Worm (Caenorhabditis elegans) whole organism, L2 larva: ENCODE data around the gene uroc-1.

Experiments
- alr-1 ChIP-seq: fragments of 150-350 bp; optimal IDR thresholded peaks from 2 replicates; lab custom pipeline; 2014; ENCODE audit warnings: missing biosample characterization, missing genetic modification characterization
- aly-2 ChIP-seq: fragments of 150-350 bp; optimal IDR thresholded peaks from 2 replicates; lab custom pipeline; 2014; ENCODE audit warnings: missing biosample characterization, missing genetic modification characterization
- blmp-1 ChIP-seq: sonication (generic microtip); optimal IDR thresholded peaks from 2 replicates; lab custom pipeline; 2017; ENCODE audit warnings: missing genetic modification characterization, mild to moderate bottlenecking, missing compliant biosample characterization, antibody characterized with exemption, moderate library complexity; ENCODE audit not compliant: insufficient read depth
- elt-1 ChIP-seq: fragments of 150-350 bp; optimal IDR thresholded peaks from 2 replicates; lab custom pipeline; 2014; ENCODE audit warnings: missing biosample characterization, missing genetic modification characterization
- lin-39 ChIP-seq: fragments of 150-350 bp; optimal IDR thresholded peaks from 2 replicates; lab custom pipeline; 2014; ENCODE audit warnings: missing biosample characterization, missing genetic modification reagents, missing genetic modification characterization
- mdl-1 ChIP-seq, 2 experiments: fragments of 150-350 bp in 1 of 2; sonication (generic microtip) in 1 of 2; optimal IDR thresholded peaks; 2 replicates each; lab custom pipeline; 2017; ENCODE audit warnings: missing biosample characterization in 2 of 2, missing genetic modification characterization in 2 of 2
- nhr-237 ChIP-seq: fragments of 150-350 bp; optimal IDR thresholded peaks from 2 replicates; lab custom pipeline; 2014; ENCODE audit warnings: missing biosample characterization, missing genetic modification characterization
- unc-55 ChIP-seq: fragments of 150-350 bp; sonication (generic microtip); optimal IDR thresholded peaks from 3 replicates; lab custom pipeline; 2014; ENCODE audit warnings: missing biosample characterization, missing genetic modification reagents, missing genetic modification characterization
- unc-62 ChIP-seq: fragments of 150-350 bp; optimal IDR thresholded peaks from 2 replicates; lab custom pipeline; 2014; ENCODE audit warnings: missing biosample characterization, missing genetic modification reagents, missing genetic modification characterization

- TF ChIP-seq alr-1 (tag; lab: Kevin White, UChicago) (no peak), mdl-1 (tag; optimal IDR thresholded peaks at IDR 0.05; lab: Kevin White, UChicago) (no peak), elt-1 (no peak), nhr-237 (tag; lab: Kevin White, UChicago) (no peak), lin-39 (tag; lab: Kevin White, UChicago) (no peak), unc-55 (GFP tag; lab: Kevin White, UChicago) (no peak), blmp-1 (tag; lab: Kevin White, UChicago) (no peak), unc-62 (GFP tag; lab: Kevin White, UChicago) (no peak), aly-2 (tag; lab: Kevin White, UChicago) (no peak)
Measured at ce11 chrIV:16488921-16489320, 53.6 kb downstream of the uroc-1 start, which contains the start of gene rho-1.
